Worm (Caenorhabditis elegans) whole organism, L4 larva: ENCODE measurements around the gene F08F1.3.

Experiments used
- D1046.2 ChIP-seq: fragments of 200-800 bp; sonication (Bioruptor generic); IDR thresholded peaks from 2 replicates; pipeline ENCODE4 v1.3.6; 2022; ENCODE audit warnings: missing genetic modification characterization, missing compliant biosample characterization
- F26F4.8 ChIP-seq: fragments of 200-800 bp; sonication (Bioruptor generic); conservative IDR thresholded peaks from 2 replicates; pipeline ENCODE4 v1.3.6; 2022; ENCODE audit warnings: missing genetic modification characterization, missing compliant biosample characterization
- F44E2.7 ChIP-seq: fragments of 200-800 bp; sonication (Bioruptor generic); IDR thresholded peaks from 2 replicates; pipeline ENCODE4 v2.1.2; 2022; ENCODE audit warnings: missing genetic modification characterization, missing compliant biosample characterization
- T26A8.4 ChIP-seq: fragments of 200-800 bp; sonication (Bioruptor generic); IDR thresholded peaks from 2 replicates; pipeline ENCODE4 v1.3.6; 2022; ENCODE audit warnings: missing genetic modification characterization, missing compliant biosample characterization
- Y48G9A.11 ChIP-seq: fragments of 200-800 bp; sonication (Bioruptor generic); IDR thresholded peaks from 2 replicates; pipeline ENCODE4 v1.3.6; 2022; ENCODE audit warnings: missing genetic modification reagents, missing genetic modification characterization, missing compliant biosample characterization
- Y5F2A.4 ChIP-seq: fragments of 200-800 bp; sonication (Bioruptor generic); optimal IDR thresholded peaks from 2 replicates; lab custom pipeline; 2018; ENCODE audit warnings: mild to moderate bottlenecking, missing genetic modification characterization, missing compliant biosample characterization
- Y75B8A.6 ChIP-seq: fragments of 200-800 bp; sonication (Bioruptor generic); IDR thresholded peaks from 2 replicates; pipeline ENCODE4 v1.3.6; 2022; ENCODE audit warnings: missing genetic modification reagents, missing genetic modification characterization, missing compliant biosample characterization
- aha-1 ChIP-seq: fragments of 150-350 bp; peaks from one replicate; lab custom pipeline; 2014; ENCODE audit warnings: missing biosample characterization, missing genetic modification characterization
- aly-2 ChIP-seq: sonication (generic microtip); optimal IDR thresholded peaks from 2 replicates; lab custom pipeline; 2018; ENCODE audit warnings: missing biosample characterization, missing genetic modification characterization
- arid-1 ChIP-seq: fragments of 200-800 bp; sonication (Bioruptor generic); conservative IDR thresholded peaks from 2 replicates; pipeline ENCODE4 v1.3.6; 2022; ENCODE audit warnings: missing genetic modification reagents, missing genetic modification characterization, missing compliant biosample characterization
- ceh-28 ChIP-seq: fragments of 150-350 bp; optimal IDR thresholded peaks from 2 replicates; lab custom pipeline; 2014; ENCODE audit warnings: missing biosample characterization, missing genetic modification reagents, missing genetic modification characterization
- ceh-32 ChIP-seq: sonication (generic microtip); optimal IDR thresholded peaks from 2 replicates; lab custom pipeline; 2016; ENCODE audit warnings: mild to moderate bottlenecking, missing genetic modification characterization, missing compliant biosample characterization; ENCODE audit not compliant: poor library complexity
- dmd-8 ChIP-seq: fragments of 200-800 bp; sonication (Bioruptor generic); IDR thresholded peaks from 2 replicates; pipeline ENCODE4 v1.3.6; 2022; ENCODE audit warnings: missing genetic modification characterization, missing compliant biosample characterization
- egl-43 ChIP-seq: fragments of 200-800 bp; sonication (Bioruptor generic); IDR thresholded peaks from 2 replicates; pipeline ENCODE4 v1.3.6; 2022; ENCODE audit warnings: missing genetic modification reagents, missing genetic modification characterization, missing compliant biosample characterization
- hlh-11 ChIP-seq: fragments of 200-800 bp; sonication (Bioruptor generic); optimal IDR thresholded peaks from 2 replicates; lab custom pipeline; 2018; ENCODE audit warnings: mild to moderate bottlenecking, missing genetic modification characterization, missing compliant biosample characterization
- hmg-1.1 ChIP-seq: fragments of 200-800 bp; sonication (Bioruptor generic); IDR thresholded peaks from 2 replicates; pipeline ENCODE4 v1.3.6; 2022; ENCODE audit warnings: missing genetic modification reagents, missing genetic modification characterization, missing compliant biosample characterization
- jun-1 ChIP-seq: fragments of 150-350 bp; optimal IDR thresholded peaks from 2 replicates; lab custom pipeline; 2014; ENCODE audit warnings: missing biosample characterization, missing genetic modification reagents, missing genetic modification characterization
- lim-7 ChIP-seq: fragments of 200-800 bp; sonication (Bioruptor generic); IDR thresholded peaks from 2 replicates; pipeline ENCODE4 v1.3.6; 2022; ENCODE audit warnings: missing genetic modification characterization, missing compliant biosample characterization
- lin-38 ChIP-seq: fragments of 200-800 bp; sonication (Bioruptor generic); IDR thresholded peaks from 2 replicates; pipeline ENCODE4 v1.3.6; 2022; ENCODE audit warnings: missing genetic modification reagents, missing genetic modification characterization, missing compliant biosample characterization
- lir-3 ChIP-seq: sonication (generic microtip); optimal IDR thresholded peaks from 2 replicates; lab custom pipeline; 2016; ENCODE audit warnings: mild to moderate bottlenecking, missing genetic modification characterization, missing compliant biosample characterization
- madf-9 ChIP-seq: fragments of 200-800 bp; sonication (Bioruptor generic); conservative IDR thresholded peaks from 2 replicates; pipeline ENCODE4 v1.3.6; 2022; ENCODE audit warnings: missing genetic modification reagents, missing genetic modification characterization, missing compliant biosample characterization
- mdt-29 ChIP-seq: fragments of 200-800 bp; sonication (Bioruptor generic); IDR thresholded peaks from 2 replicates; pipeline ENCODE4 v1.3.6; 2022; ENCODE audit warnings: missing genetic modification reagents, missing genetic modification characterization, missing compliant biosample characterization
- mes-2 ChIP-seq: sonication (generic microtip); optimal IDR thresholded peaks from 2 replicates; lab custom pipeline; 2016; ENCODE audit warnings: missing genotype, mild to moderate bottlenecking, missing genetic modification characterization, missing compliant biosample characterization; ENCODE audit not compliant: poor library complexity, severe bottlenecking
- mxl-2 ChIP-seq: fragments of 200-800 bp; sonication (Bioruptor generic); conservative IDR thresholded peaks from 2 replicates; pipeline ENCODE4 v1.3.6; 2022; ENCODE audit warnings: missing genetic modification reagents, missing genetic modification characterization, missing compliant biosample characterization
- nhr-10 ChIP-seq: fragments of 150-350 bp; optimal IDR thresholded peaks from 2 replicates; lab custom pipeline; 2014; ENCODE audit warnings: missing biosample characterization, missing genetic modification characterization
- nhr-42 ChIP-seq: fragments of 200-800 bp; sonication (Bioruptor generic); IDR thresholded peaks from 2 replicates; pipeline ENCODE4 v1.3.6; 2022; ENCODE audit warnings: missing genetic modification characterization, missing compliant biosample characterization
- nhr-6 ChIP-seq: fragments of 150-350 bp; optimal IDR thresholded peaks from 2 replicates; lab custom pipeline; 2014; ENCODE audit warnings: missing biosample characterization, missing genetic modification characterization
- nhr-77 ChIP-seq: fragments of 150-350 bp; optimal IDR thresholded peaks from 2 replicates; lab custom pipeline; 2014; ENCODE audit warnings: missing biosample characterization, missing genetic modification characterization
- pha-4 ChIP-seq, 2 experiments: fragments of 150-350 bp in 1 of 2; fragments of 200-800 bp in 1 of 2; sonication (Bioruptor generic) in 1 of 2; IDR thresholded peaks in 1 of 2; optimal IDR thresholded peaks in 1 of 2; 2 replicates each; pipeline versions ENCODE4 v1.3.6 to Lab custom; 2014 to 2022; ENCODE audit warnings: missing genetic modification characterization in 2 of 2, missing genetic modification reagents in 2 of 2, missing biosample characterization in 1 of 2, missing compliant biosample characterization in 1 of 2
- sdz-12 ChIP-seq: fragments of 200-800 bp; sonication (Bioruptor generic); optimal IDR thresholded peaks from 2 replicates; lab custom pipeline; 2018; ENCODE audit warnings: mild to moderate bottlenecking, missing genetic modification characterization, missing compliant biosample characterization
- skn-1 ChIP-seq: fragments of 150-350 bp; optimal IDR thresholded peaks from 2 replicates; lab custom pipeline; 2014; ENCODE audit warnings: missing biosample characterization, missing genetic modification characterization
- snpc-1.2 ChIP-seq: fragments of 200-800 bp; sonication (Bioruptor generic); IDR thresholded peaks from 2 replicates; pipeline ENCODE4 v1.3.6; 2022; ENCODE audit warnings: missing genetic modification reagents, missing genetic modification characterization, missing compliant biosample characterization
- snpc-4 ChIP-seq: fragments of 150-350 bp; optimal IDR thresholded peaks from 2 replicates; lab custom pipeline; 2014; ENCODE audit warnings: missing biosample characterization, missing genetic modification characterization
- tra-1 ChIP-seq: fragments of 200-800 bp; sonication (Bioruptor generic); IDR thresholded peaks from 2 replicates; pipeline ENCODE4 v1.3.6; 2022; ENCODE audit warnings: missing genetic modification reagents, missing genetic modification characterization, missing compliant biosample characterization
- unc-130 ChIP-seq: sonication (generic microtip); optimal IDR thresholded peaks from 2 replicates; lab custom pipeline; 2016; ENCODE audit warnings: missing genetic modification reagents, missing genetic modification characterization, missing compliant biosample characterization
- unc-39 ChIP-seq: sonication (generic microtip); optimal IDR thresholded peaks from 2 replicates; lab custom pipeline; 2017; ENCODE audit warnings: missing biosample characterization, missing genetic modification characterization
- unc-62 ChIP-seq, 3 experiments: fragments of 150-350 bp in 1 of 3; sonication (generic microtip); optimal IDR thresholded peaks in 2 of 3; peaks in 1 of 3; 1 replicate in 1 of 3; 2 replicates in 2 of 3; lab custom pipeline; 2014 to 2017; ENCODE audit warnings: missing biosample characterization in 3 of 3, missing genetic modification characterization in 3 of 3, missing genetic modification reagents in 3 of 3, missing genotype in 1 of 3
- vab-7 ChIP-seq: fragments of 200-800 bp; sonication (Bioruptor generic); IDR thresholded peaks from 2 replicates; pipeline ENCODE4 v1.3.6; 2022; ENCODE audit warnings: missing genetic modification reagents, missing genetic modification characterization, missing compliant biosample characterization
- zfp-2 ChIP-seq: sonication (generic microtip); optimal IDR thresholded peaks from 2 replicates; lab custom pipeline; 2016; ENCODE audit warnings: mild to moderate bottlenecking, missing genetic modification characterization, missing compliant biosample characterization

The F08F1.3 gene

DNA sequence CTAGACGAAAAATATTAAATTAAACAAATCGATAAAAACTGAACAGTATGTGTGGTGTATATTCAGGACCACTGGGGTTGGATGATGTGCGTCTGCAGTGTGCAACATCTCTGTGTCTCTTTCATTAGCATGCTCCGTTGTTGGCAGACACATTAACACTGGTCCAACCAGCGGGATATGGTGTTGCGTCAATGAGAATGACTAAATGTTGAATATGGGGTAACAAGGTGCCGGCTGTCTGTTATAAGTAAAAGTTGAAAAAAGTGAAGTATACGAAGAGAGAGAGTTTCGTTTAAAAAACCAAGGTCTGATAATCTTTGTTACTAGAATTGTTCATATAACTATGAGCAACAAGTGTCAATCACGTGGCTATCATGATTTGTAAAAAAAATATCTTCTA lies 11.8 kb upstream of the F08F1.3 start, which contains the start of gene ced-8:
Gene ced-8, minus strand, starts transcription at position 101 of the 400 bp plus-strand sequence.
- no peak for TF ChIP-seq sdz-12 (GFP tag; lab: Kevin White, UChicago)
- no peak for TF ChIP-seq F44E2.7 (GFP tag; lab: Robert Waterston, UW)
- TF ChIP-seq Y48G9A.11 (GFP tag; lab: Robert Waterston, UW) = no peak
- TF ChIP-seq T26A8.4 (GFP tag; lab: Robert Waterston, UW) = no peak
- TF ChIP-seq nhr-6 (tag; lab: Kevin White, UChicago) = no peak
- no peak for TF ChIP-seq zfp-2 (tag; lab: Kevin White, UChicago)
- no peak for TF ChIP-seq ceh-28 (tag; lab: Kevin White, UChicago)
- TF ChIP-seq unc-39 = no peak
- TF ChIP-seq arid-1 (GFP tag; lab: Robert Waterston, UW) = no peak
- TF ChIP-seq hmg-1.1 = no peak
- TF ChIP-seq nhr-77 (tag; lab: Kevin White, UChicago) = no peak
- no peak for TF ChIP-seq unc-130
- no peak for TF ChIP-seq D1046.2 (GFP tag; lab: Robert Waterston, UW)

DNA sequence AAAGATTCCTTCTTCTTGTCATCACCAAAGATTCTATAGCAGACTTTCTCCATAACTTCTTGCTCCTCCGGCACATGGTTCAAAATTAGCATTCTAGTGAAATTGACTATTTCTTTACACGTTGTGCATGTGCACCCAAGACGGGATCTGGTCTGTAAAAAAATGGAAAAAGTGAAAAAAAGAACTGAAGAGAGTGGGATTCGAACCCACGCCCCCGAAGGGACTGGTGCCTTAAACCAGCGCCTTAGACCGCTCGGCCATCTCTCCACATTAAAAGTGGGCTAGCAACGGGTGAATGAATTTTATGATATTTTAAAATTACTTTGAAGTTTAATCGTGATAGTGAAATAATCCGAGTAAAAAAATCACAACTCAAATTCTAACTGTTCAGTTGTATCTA lies 10.9 kb upstream of the F08F1.3 start:
- 0 out of 2 replicates have a peak, but pooled peaks have one; percentile 21 for TF ChIP-seq mdt-29
- 0 out of 2 replicates have a peak, but pooled peaks have one; percentile 42 for TF ChIP-seq Y48G9A.11 (GFP tag; lab: Robert Waterston, UW)
- 0 out of 2 replicates have a peak, but pooled peaks have one; percentile 29 for TF ChIP-seq madf-9 (GFP tag; lab: Robert Waterston, UW)
- TF ChIP-seq F26F4.8 (GFP tag; lab: Robert Waterston, UW) = 0 out of 2 replicates have a peak, but pooled peaks have one; percentile 57
- no peak for TF ChIP-seq unc-39
- TF ChIP-seq lim-7 (GFP tag; lab: Robert Waterston, UW) = peak; percentile 69; the same call in 1 of the 2 replicates
- TF ChIP-seq zfp-2 (tag; lab: Kevin White, UChicago) = no peak
- TF ChIP-seq lin-38 (GFP tag; lab: Robert Waterston, UW) = no peak
- TF ChIP-seq nhr-10 = no peak
- peak; percentile 80 for TF ChIP-seq dmd-8 (GFP tag; lab: Robert Waterston, UW)
- peak; percentile 38 for TF ChIP-seq mes-2
- TF ChIP-seq unc-62 (GFP tag; optimal IDR thresholded peaks at IDR 0.05 in 1 of 2; lab: Kevin White, UChicago) = peak in 1 of 2 experiments; percentile 23
- TF ChIP-seq unc-62 (tag; optimal IDR thresholded peaks at IDR 0.05; lab: Kevin White, UChicago) = no peak
- no peak for TF ChIP-seq Y5F2A.4
- TF ChIP-seq egl-43 = peak; percentile 66; the same call in 1 of the 2 replicates
- TF ChIP-seq snpc-1.2 (GFP tag; lab: Robert Waterston, UW) = peak; percentile 67
- TF ChIP-seq lir-3 = no peak
- TF ChIP-seq jun-1 (tag; lab: Kevin White, UChicago) = no peak
- TF ChIP-seq aha-1 (tag; lab: Kevin White, UChicago) = peak; percentile 72
- TF ChIP-seq aly-2 (tag; lab: Kevin White, UChicago) = no peak
- no peak for TF ChIP-seq skn-1 (tag; lab: Kevin White, UChicago)
- 0 out of 2 replicates have a peak, but pooled peaks have one; percentile 23 for TF ChIP-seq vab-7 (GFP tag; lab: Robert Waterston, UW)
- 0 out of 2 replicates have a peak, but pooled peaks have one; percentile 23 for TF ChIP-seq F44E2.7 (GFP tag; lab: Robert Waterston, UW)
- peak; percentile 13; the same call in 1 of the 2 replicates for TF ChIP-seq tra-1 (GFP tag; lab: Robert Waterston, UW)

DNA sequence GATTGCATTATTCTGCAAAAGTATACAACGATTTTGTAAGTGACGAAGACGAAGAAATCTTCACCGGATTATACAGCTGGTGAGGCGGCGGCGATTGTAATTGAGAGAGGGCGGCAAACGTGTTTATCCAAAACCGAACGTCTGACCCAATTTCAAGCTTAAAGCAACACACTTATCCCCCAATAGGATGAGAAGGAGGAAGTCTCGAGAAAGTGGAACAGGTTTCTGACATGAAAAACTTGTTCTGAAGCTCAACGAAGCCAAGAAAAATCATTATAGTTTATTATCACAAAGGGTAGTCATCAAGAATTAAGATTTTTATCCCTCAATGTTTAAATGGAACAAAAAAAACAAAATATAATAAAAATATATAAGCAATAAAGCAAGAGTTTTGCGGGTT lies 10.3 kb upstream of the F08F1.3 start, which contains the start of gene spp-13:
Gene spp-13, minus strand, starts transcription at position 143 of the 400 bp plus-strand sequence.
- TF ChIP-seq nhr-42 (GFP tag; lab: Robert Waterston, UW) = peak; percentile 24; the same call in 1 of the 2 replicates
- no peak for TF ChIP-seq ceh-32 (tag; lab: Kevin White, UChicago)
- TF ChIP-seq Y75B8A.6 = no peak
- TF ChIP-seq mxl-2 = no peak
- peak; percentile 43 for TF ChIP-seq hlh-11 (tag; lab: Kevin White, UChicago)
- no peak for TF ChIP-seq pha-4 (GFP tag; IDR thresholded peaks at IDR 0.05; lab: Robert Waterston, UW)
- TF ChIP-seq pha-4 (tag; optimal IDR thresholded peaks at IDR 0.05; lab: Kevin White, UChicago) = no peak
- no peak for TF ChIP-seq snpc-4 (tag; lab: Kevin White, UChicago)
- TF ChIP-seq aly-2 (tag; lab: Kevin White, UChicago) = no peak
